Worm (Caenorhabditis elegans) whole organism, early embryonic: ENCODE measurements around the gene C15F1.1.

Experiments
- B0310.2 ChIP-seq: sonication (generic microtip); optimal IDR thresholded peaks from 2 replicates; lab custom pipeline; 2016; ENCODE audit warnings: mild to moderate bottlenecking, missing genetic modification characterization, missing compliant biosample characterization
- ama-1 ChIP-seq: fragments of 150-350 bp; optimal IDR thresholded peaks from 2 replicates; lab custom pipeline; 2014
- ceh-13 ChIP-seq: fragments of 200-800 bp; sonication (Bioruptor generic); optimal IDR thresholded peaks from 2 replicates; lab custom pipeline; 2018; ENCODE audit warnings: mild to moderate bottlenecking, missing genetic modification characterization, missing compliant biosample characterization
- ceh-36 ChIP-seq: sonication (generic microtip); optimal IDR thresholded peaks from 2 replicates; lab custom pipeline; 2016; ENCODE audit warnings: missing genetic modification characterization, inconsistent platforms, missing compliant biosample characterization
- ets-7 ChIP-seq: sonication (generic microtip); optimal IDR thresholded peaks from 2 replicates; lab custom pipeline; 2016; ENCODE audit warnings: missing genotype, missing genetic modification characterization, missing compliant biosample characterization
- flt-1 ChIP-seq: fragments of 200-800 bp; sonication (Bioruptor generic); IDR thresholded peaks from 2 replicates; pipeline ENCODE4 v1.3.6; 2022; ENCODE audit warnings: missing genetic modification characterization, missing compliant biosample characterization
- hmbx-1 ChIP-seq: sonication (generic microtip); optimal IDR thresholded peaks from 2 replicates; lab custom pipeline; 2016; ENCODE audit warnings: mild to moderate bottlenecking, missing genetic modification characterization, missing compliant biosample characterization
- scrt-1 ChIP-seq: fragments of 200-800 bp; sonication (Bioruptor generic); IDR thresholded peaks from 2 replicates; pipeline ENCODE4 v1.3.6; 2022; ENCODE audit warnings: missing genetic modification characterization, missing compliant biosample characterization
- sea-1 ChIP-seq: fragments of 200-800 bp; sonication (Bioruptor generic); conservative IDR thresholded peaks from 2 replicates; pipeline ENCODE4 v1.3.6; 2022; ENCODE audit warnings: missing genetic modification characterization, missing compliant biosample characterization
- tbx-37 ChIP-seq: fragments of 200-800 bp; sonication (Bioruptor generic); conservative IDR thresholded peaks from 2 replicates; pipeline ENCODE4 v1.3.6; 2022; ENCODE audit warnings: missing genetic modification reagents, missing genetic modification characterization, missing compliant biosample characterization
- tra-4 ChIP-seq: sonication (generic microtip); optimal IDR thresholded peaks from 2 replicates; lab custom pipeline; 2017; ENCODE audit warnings: missing genetic modification characterization, missing compliant biosample characterization

DNA sequence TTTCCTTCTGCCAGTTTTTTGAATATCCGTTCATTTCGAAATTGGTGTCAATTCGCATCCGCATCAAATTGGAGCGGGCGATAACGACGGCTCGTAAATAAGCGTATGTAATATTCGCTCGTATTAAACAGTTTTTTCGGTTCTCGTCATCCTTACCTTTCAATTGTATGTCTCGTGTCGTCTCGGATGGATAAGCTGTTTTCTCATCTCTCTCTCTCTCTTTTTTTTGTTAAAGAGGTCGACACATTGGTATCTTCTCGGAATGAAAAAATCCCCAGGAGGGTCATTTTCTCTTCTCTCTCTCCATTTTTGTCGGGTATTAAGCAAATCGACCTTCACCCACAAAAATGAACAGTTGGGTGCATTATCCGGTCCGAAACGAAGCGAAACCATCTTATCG, 10.8 kb upstream of the C15F1.1 start:
- TF ChIP-seq ets-7 (tag; lab: Kevin White, UChicago) (no peak), ceh-13 (GFP tag; lab: Kevin White, UChicago) (no peak), scrt-1 (GFP tag; lab: Robert Waterston, UW) (no peak), ama-1 (lab: Kevin White, UChicago) (no peak), B0310.2 (no peak), flt-1 (GFP tag; lab: Robert Waterston, UW) (no peak), hmbx-1 (tag; lab: Kevin White, UChicago) (no peak), ceh-36 (tag; lab: Kevin White, UChicago) (no peak), tbx-37 (GFP tag; lab: Robert Waterston, UW) (no peak), sea-1 (GFP tag; lab: Robert Waterston, UW) (no peak), tra-4 (tag; lab: Kevin White, UChicago) (no peak)
